Fruit fly (Drosophila melanogaster) whole organism, embryonic: ENCODE data around the gene isoQC.
A peak's percentile ranks its signal among the peaks of the same experiment; 100 is the strongest.

Experiments
- Atf6 ChIP-seq: fragments of 200-800 bp; sonication (Bioruptor generic); IDR thresholded peaks from 2 replicates; pipeline ENCODE4 v1.3.6; 2022; ENCODE audit warnings: missing biosample characterization, missing genetic modification characterization
- BtbVII ChIP-seq: fragments of 200-800 bp; sonication (Bioruptor generic); optimal IDR thresholded peaks from 3 replicates; lab custom pipeline; 2017; ENCODE audit warnings: missing biosample characterization, mild to moderate bottlenecking, missing genetic modification characterization
- CG10959 ChIP-seq: fragments of 200-800 bp; sonication (Bioruptor generic); IDR thresholded peaks from 2 replicates; pipeline ENCODE4 v1.3.6; 2022; ENCODE audit warnings: missing biosample characterization, missing genetic modification characterization
- CG14014 ChIP-seq: fragments of 200-800 bp; sonication (Bioruptor generic); IDR thresholded peaks from 2 replicates; pipeline ENCODE4 v1.3.6; 2022; ENCODE audit warnings: missing biosample characterization, missing genetic modification characterization
- CG15479 ChIP-seq: fragments of 200-800 bp; sonication (Bioruptor generic); optimal IDR thresholded peaks from 3 replicates; lab custom pipeline; 2019; ENCODE audit warnings: missing biosample characterization, mild to moderate bottlenecking, missing genetic modification characterization, moderate library complexity
- CG15514 ChIP-seq: fragments of 200-800 bp; sonication (Bioruptor generic); optimal IDR thresholded peaks from 3 replicates; lab custom pipeline; 2017; ENCODE audit warnings: missing biosample characterization, missing genetic modification characterization, mild to moderate bottlenecking, moderate library complexity, missing genetic modification reagents
- CG16815 ChIP-seq: fragments of 200-800 bp; sonication (Bioruptor generic); optimal IDR thresholded peaks from 3 replicates; lab custom pipeline; 2017; ENCODE audit warnings: missing biosample characterization, mild to moderate bottlenecking, missing genetic modification characterization
- CG17568 ChIP-seq: fragments of 200-800 bp; sonication (Bioruptor generic); optimal IDR thresholded peaks from 2 replicates; lab custom pipeline; 2018; ENCODE audit warnings: missing biosample characterization, mild to moderate bottlenecking, missing genetic modification characterization, moderate library complexity
- CG17829 ChIP-seq: fragments of 200-800 bp; optimal IDR thresholded peaks from 2 replicates; lab custom pipeline; 2019; ENCODE audit warnings: missing biosample characterization, mild to moderate bottlenecking, missing genetic modification characterization, moderate library complexity
- CG2678 ChIP-seq: fragments of 200-800 bp; sonication (Bioruptor generic); optimal IDR thresholded peaks from 3 replicates; lab custom pipeline; 2019; ENCODE audit warnings: missing biosample characterization, mild to moderate bottlenecking, missing genetic modification characterization, moderate library complexity
- CG31388 ChIP-seq: fragments of 200-800 bp; sonication (Bioruptor generic); optimal IDR thresholded peaks from 2 replicates; lab custom pipeline; 2016; ENCODE audit warnings: missing biosample characterization, missing genetic modification characterization
- CG33557 ChIP-seq: fragments of 200-800 bp; sonication (Bioruptor generic); optimal IDR thresholded peaks from 2 replicates; lab custom pipeline; 2019; ENCODE audit warnings: missing biosample characterization, mild to moderate bottlenecking, missing genetic modification characterization, moderate library complexity
- CG34422 ChIP-seq: fragments of 200-800 bp; sonication (Bioruptor generic); IDR thresholded peaks from 3 replicates; pipeline ENCODE4 v1.3.6; 2022; ENCODE audit warnings: missing biosample characterization, missing genetic modification characterization
- CG6272 ChIP-seq: fragments of 200-800 bp; sonication (Bioruptor generic); IDR thresholded peaks from 2 replicates; pipeline ENCODE4 v1.3.6; 2022; ENCODE audit warnings: missing biosample characterization, missing genetic modification characterization
- CG6683 ChIP-seq: fragments of 200-800 bp; sonication (Bioruptor generic); optimal IDR thresholded peaks from 2 replicates; lab custom pipeline; 2017; ENCODE audit warnings: missing biosample characterization, mild to moderate bottlenecking, missing genetic modification characterization, missing genetic modification reagents
- CG7372 ChIP-seq: fragments of 200-800 bp; sonication (Bioruptor generic); IDR thresholded peaks from 2 replicates; pipeline ENCODE4 v1.3.6; 2022; ENCODE audit warnings: missing biosample characterization, missing genetic modification characterization
- CG7745 ChIP-seq: fragments of 200-800 bp; sonication (Bioruptor generic); optimal IDR thresholded peaks from 2 replicates; lab custom pipeline; 2018; ENCODE audit warnings: missing biosample characterization, mild to moderate bottlenecking, missing genetic modification characterization, moderate library complexity
- HLHmδ ChIP-seq: fragments of 200-800 bp; sonication (Bioruptor generic); optimal IDR thresholded peaks from 2 replicates; lab custom pipeline; 2018; ENCODE audit warnings: missing biosample characterization, mild to moderate bottlenecking, missing genetic modification characterization, moderate library complexity
- Hmr ChIP-seq: fragments of 200-800 bp; sonication (Bioruptor generic); optimal IDR thresholded peaks from 3 replicates; lab custom pipeline; 2017; ENCODE audit warnings: mild to moderate bottlenecking, missing biosample characterization, missing genetic modification reagents, missing genetic modification characterization
- Hr39 ChIP-seq: fragments of >200 bp; optimal IDR thresholded peaks from 2 replicates; lab custom pipeline; 2017
- Hr78 ChIP-seq, 2 experiments: fragments of 200-800 bp in 1 of 2; fragments of >200 bp in 1 of 2; sonication (Bioruptor generic) in 1 of 2; optimal IDR thresholded peaks; 2 replicates each; lab custom pipeline; 2017 to 2019; ENCODE audit warnings: missing biosample characterization in 2 of 2, missing genetic modification characterization in 2 of 2, mild to moderate bottlenecking in 1 of 2, moderate library complexity in 1 of 2
- Jarid2 ChIP-seq: fragments of 200-800 bp; sonication (Bioruptor generic); optimal IDR thresholded peaks from 3 replicates; lab custom pipeline; 2017; ENCODE audit warnings: mild to moderate bottlenecking, missing biosample characterization, missing genetic modification reagents, missing genetic modification characterization
- Lim3 ChIP-seq: fragments of 200-800 bp; sonication (Bioruptor generic); IDR thresholded peaks from 2 replicates; pipeline ENCODE4 v1.3.6; 2022; ENCODE audit warnings: missing biosample characterization, missing genetic modification characterization
- Six4 ChIP-seq: fragments of 200-800 bp; sonication (Bioruptor generic); optimal IDR thresholded peaks from 2 replicates; lab custom pipeline; 2016; ENCODE audit warnings: missing biosample characterization, missing genetic modification characterization
- Spps ChIP-seq: fragments of 200-800 bp; sonication (Bioruptor generic); optimal IDR thresholded peaks from 2 replicates; lab custom pipeline; 2018; ENCODE audit warnings: missing biosample characterization, mild to moderate bottlenecking, missing genetic modification characterization
- Ssrp ChIP-seq: fragments of 200-800 bp; sonication (Bioruptor generic); optimal IDR thresholded peaks from 2 replicates; lab custom pipeline; 2018; ENCODE audit warnings: missing biosample characterization, mild to moderate bottlenecking, missing genetic modification characterization, moderate library complexity
- Stat92E ChIP-seq, 3 experiments: fragments of >200 bp in 2 of 3; fragments of 200-800 bp in 1 of 3; sonication (Bioruptor generic) in 1 of 3; optimal IDR thresholded peaks; 2 replicates each; lab custom pipeline; 2017 to 2019; ENCODE audit warnings: missing biosample characterization in 3 of 3, missing genetic modification characterization in 3 of 3, mild to moderate bottlenecking in 1 of 3, moderate library complexity in 1 of 3
- Trl ChIP-seq, 3 experiments: fragments of >200 bp in 2 of 3; fragments of 200-800 bp in 1 of 3; sonication (Bioruptor generic) in 1 of 3; optimal IDR thresholded peaks; 2 replicates in 1 of 3; 3 replicates in 2 of 3; lab custom pipeline; 2016 to 2017; ENCODE audit warnings: missing biosample characterization in 1 of 3, missing genetic modification characterization in 1 of 3
- bab2 ChIP-seq: fragments of 200-800 bp; sonication (Bioruptor generic); optimal IDR thresholded peaks from 2 replicates; lab custom pipeline; 2016; ENCODE audit warnings: missing biosample characterization, missing genetic modification characterization
- gfzf ChIP-seq: fragments of 200-800 bp; sonication (Bioruptor generic); optimal IDR thresholded peaks from 2 replicates; lab custom pipeline; 2016; ENCODE audit warnings: missing biosample characterization, mild to moderate bottlenecking, missing genetic modification characterization, moderate library complexity
- grn ChIP-seq: fragments of 200-800 bp; sonication (Bioruptor generic); optimal IDR thresholded peaks from 3 replicates; lab custom pipeline; 2017; ENCODE audit warnings: missing biosample characterization, missing genetic modification characterization
- gt ChIP-seq: fragments of 200-800 bp; sonication (Bioruptor generic); IDR thresholded peaks from 2 replicates; pipeline ENCODE4 v1.3.6; 2022; ENCODE audit warnings: missing biosample characterization, missing genetic modification characterization
- hb ChIP-seq: fragments of 200-800 bp; sonication (Bioruptor generic); IDR thresholded peaks from 3 replicates; pipeline ENCODE4 v1.3.6; 2022; ENCODE audit warnings: missing biosample characterization, missing genetic modification characterization; ENCODE audit not compliant: partially characterized antibody
- hth ChIP-seq: fragments of >200 bp; optimal IDR thresholded peaks from 2 replicates; lab custom pipeline; 2017; ENCODE audit warnings: inconsistent platforms
- ind ChIP-seq: fragments of 200-800 bp; sonication (Bioruptor generic); optimal IDR thresholded peaks from 3 replicates; lab custom pipeline; 2016; ENCODE audit warnings: missing biosample characterization, missing genetic modification characterization
- kni ChIP-seq: fragments of 200-800 bp; sonication (Bioruptor generic); optimal IDR thresholded peaks from 3 replicates; lab custom pipeline; 2017; ENCODE audit warnings: mild to moderate bottlenecking, missing biosample characterization, missing genetic modification reagents, missing genetic modification characterization
- nau ChIP-seq: fragments of 200-800 bp; sonication (Bioruptor generic); optimal IDR thresholded peaks from 3 replicates; lab custom pipeline; 2017; ENCODE audit warnings: missing biosample characterization, mild to moderate bottlenecking, missing genetic modification characterization, missing genetic modification reagents
- onecut ChIP-seq: fragments of 200-800 bp; sonication (Bioruptor generic); IDR thresholded peaks from 2 replicates; pipeline ENCODE4 v1.3.6; 2022; ENCODE audit warnings: missing biosample characterization, missing genetic modification characterization
- psq ChIP-seq: fragments of 200-800 bp; sonication (Bioruptor generic); optimal IDR thresholded peaks from 2 replicates; lab custom pipeline; 2017; ENCODE audit warnings: missing biosample characterization, missing genetic modification characterization
- sd ChIP-seq: fragments of 200-800 bp; sonication (Bioruptor generic); optimal IDR thresholded peaks from 3 replicates; lab custom pipeline; 2018; ENCODE audit warnings: missing biosample characterization, mild to moderate bottlenecking, missing genetic modification characterization, moderate library complexity
- sens-2 ChIP-seq: fragments of 200-800 bp; sonication (Bioruptor generic); IDR thresholded peaks from 2 replicates; pipeline ENCODE4 v1.3.6; 2022; ENCODE audit warnings: missing biosample characterization, missing genetic modification characterization
- sug ChIP-seq: fragments of 200-800 bp; optimal IDR thresholded peaks from 2 replicates; lab custom pipeline; 2019; ENCODE audit warnings: missing biosample characterization, mild to moderate bottlenecking, missing genetic modification characterization, moderate library complexity
- tio ChIP-seq: fragments of 200-800 bp; sonication (Bioruptor generic); optimal IDR thresholded peaks from 2 replicates; lab custom pipeline; 2017; ENCODE audit warnings: missing biosample characterization, missing genetic modification characterization, inconsistent platforms
- tll ChIP-seq, 2 experiments: fragments of 200-800 bp in 1 of 2; fragments of >200 bp in 1 of 2; sonication (Bioruptor generic) in 1 of 2; optimal IDR thresholded peaks; 2 replicates each; lab custom pipeline; 2017 to 2019; ENCODE audit warnings: missing biosample characterization in 2 of 2, missing genetic modification characterization in 2 of 2, mild to moderate bottlenecking in 1 of 2, moderate library complexity in 1 of 2
- ttk ChIP-seq: fragments of 200-800 bp; sonication (Bioruptor generic); IDR thresholded peaks from 2 replicates; pipeline ENCODE4 v2.1.2; 2022; ENCODE audit warnings: missing biosample characterization, missing genetic modification characterization
- unpg ChIP-seq: fragments of 200-800 bp; sonication (Bioruptor generic); optimal IDR thresholded peaks from 3 replicates; lab custom pipeline; 2018; ENCODE audit warnings: missing biosample characterization, mild to moderate bottlenecking, missing genetic modification characterization, moderate library complexity
- wek ChIP-seq: fragments of 200-800 bp; sonication (Bioruptor generic); optimal IDR thresholded peaks from 3 replicates; lab custom pipeline; 2018; ENCODE audit warnings: missing biosample characterization, mild to moderate bottlenecking, missing genetic modification characterization, moderate library complexity
- yki ChIP-seq: fragments of >200 bp; optimal IDR thresholded peaks from 3 replicates; lab custom pipeline; 2018

isoQC gene

DNA sequence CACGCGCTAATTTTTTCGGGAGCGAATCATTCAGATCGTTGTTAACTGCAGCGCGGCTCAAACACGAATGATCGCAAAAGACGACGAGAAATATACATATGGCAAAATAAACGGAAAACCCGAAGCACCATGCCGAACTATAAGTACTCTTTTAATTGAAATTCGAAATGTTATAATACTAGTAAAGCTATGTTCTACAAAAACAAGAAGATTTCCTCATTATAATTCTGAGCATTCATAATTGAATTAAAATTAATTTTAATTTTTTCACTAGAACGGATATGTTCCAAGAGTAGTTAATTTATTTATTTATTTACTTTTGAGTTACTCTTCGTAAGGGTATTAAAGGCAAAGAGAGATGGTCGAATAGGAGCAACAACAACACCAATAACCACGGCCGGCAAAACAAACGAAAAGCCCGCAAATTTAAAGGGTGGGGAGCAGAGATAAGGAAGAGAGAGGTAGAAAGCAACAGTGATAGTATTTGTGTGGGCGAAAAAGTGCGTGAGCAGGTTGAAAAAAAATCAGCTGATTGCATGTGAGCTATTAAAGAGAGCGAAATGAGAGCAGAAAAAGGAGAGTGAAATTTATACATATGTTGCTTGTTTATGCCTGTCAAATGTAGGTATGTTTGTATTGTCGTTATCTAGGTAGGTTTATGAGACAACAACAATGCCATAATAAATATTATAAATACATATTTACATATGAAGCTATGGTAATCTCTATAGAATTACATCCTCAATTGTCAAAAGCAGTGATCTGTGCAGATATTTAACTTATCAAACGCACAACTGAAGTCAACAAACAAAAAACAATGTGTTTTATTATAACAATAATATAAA, 19.4 kb downstream of the isoQC start (continued):
- peak; percentile 39 for TF ChIP-seq kni (GFP tag; lab: Kevin White, UChicago)
- peak; percentile 49 for TF ChIP-seq sug (tag; lab: Kevin White, UChicago)
- TF ChIP-seq unpg, result peak; percentile 83
- peak; percentile 30 for TF ChIP-seq CG33557 (GFP tag; lab: Kevin White, UChicago)
- peak; percentile 6 for TF ChIP-seq wek (GFP tag; lab: Kevin White, UChicago)
- 0 out of 2 replicates have a peak, but pooled peaks have one; percentile 20 for TF ChIP-seq sens-2 (GFP tag; lab: Robert Waterston, UW)
- no peak for TF ChIP-seq HLHmδ (GFP tag; lab: Kevin White, UChicago)
- TF ChIP-seq gfzf, result no peak
- no peak; the same call in 1 of the 2 replicates for TF ChIP-seq Lim3 (GFP tag; lab: Robert Waterston, UW)
- TF ChIP-seq CG15514 (GFP tag; lab: Kevin White, UChicago), result peak; percentile 56
- TF ChIP-seq CG7372 (GFP tag; lab: Robert Waterston, UW), result peak; percentile 55
- TF ChIP-seq hb (GFP tag; lab: Robert Waterston, UW), result no peak
- TF ChIP-seq Jarid2 (GFP tag; lab: Kevin White, UChicago), result peak; percentile 64
- peak; percentile 85 for TF ChIP-seq CG2678 (tag; lab: Kevin White, UChicago)
- TF ChIP-seq ttk (GFP tag; lab: Robert Waterston, UW), result peak; percentile 72; the same call in 1 of the 2 replicates
- no peak for TF ChIP-seq yki (lab: Kevin White, UChicago)
- peak; percentile 17 for TF ChIP-seq Spps (tag; lab: Kevin White, UChicago)
- TF ChIP-seq Six4, result peak; percentile 44
- TF ChIP-seq bab2 (GFP tag; lab: Kevin White, UChicago), result peak; percentile 55
- peak; percentile 57 for TF ChIP-seq CG17568 (GFP tag; lab: Kevin White, UChicago)
- peak; percentile 88 for TF ChIP-seq Atf6 (GFP tag; lab: Robert Waterston, UW)
- TF ChIP-seq BtbVII, result peak; percentile 48
- no peak for TF ChIP-seq Stat92E (GFP tag; optimal IDR thresholded peaks at IDR 0.05; lab: Kevin White, UChicago)
- TF ChIP-seq psq (GFP tag; lab: Kevin White, UChicago), result peak; percentile 39
- peak; percentile 24 for TF ChIP-seq CG31388 (GFP tag; lab: Kevin White, UChicago)
- no peak for TF ChIP-seq tll (GFP tag; optimal IDR thresholded peaks at IDR 0.05; lab: Kevin White, UChicago)
- TF ChIP-seq CG17829, result peak; percentile 70
- no peak for TF ChIP-seq CG7745 (tag; lab: Kevin White, UChicago)
- TF ChIP-seq gt, result no peak
- no peak for TF ChIP-seq CG10959 (GFP tag; lab: Robert Waterston, UW)
- TF ChIP-seq CG14014, result peak; percentile 76
- TF ChIP-seq sd (tag; lab: Kevin White, UChicago), result peak; percentile 19
- peak; percentile 56 for TF ChIP-seq Ssrp (tag; lab: Kevin White, UChicago)
- peak in 1 of 2 experiments; percentile 44 for TF ChIP-seq Hr78 (GFP tag; optimal IDR thresholded peaks at IDR 0.05; lab: Kevin White, UChicago)
- TF ChIP-seq grn (GFP tag; lab: Kevin White, UChicago), result no peak
- TF ChIP-seq hth (lab: Kevin White, UChicago), result no peak
- peak; percentile 53 for TF ChIP-seq tio (GFP tag; lab: Kevin White, UChicago)
- no peak for TF ChIP-seq CG6272 (GFP tag; lab: Robert Waterston, UW)
- peak; percentile 53 for TF ChIP-seq nau
- TF ChIP-seq Hmr, result peak; percentile 85
- peak; percentile 43 for TF ChIP-seq onecut (GFP tag; lab: Robert Waterston, UW)
- peak; percentile 37 for TF ChIP-seq CG6683
- TF ChIP-seq CG16815 (GFP tag; lab: Kevin White, UChicago), result peak; percentile 32
- peak; percentile 56 to 84 for TF ChIP-seq Trl (optimal IDR thresholded peaks at IDR 0.05; lab: Kevin White, UChicago)
- no peak for TF ChIP-seq Trl (GFP tag; optimal IDR thresholded peaks at IDR 0.05; lab: Kevin White, UChicago)
- peak; percentile 85; the same call in 2 of the 3 replicates for TF ChIP-seq CG34422 (GFP tag; lab: Robert Waterston, UW)
- peak; percentile 67 for TF ChIP-seq ind (GFP tag; lab: Kevin White, UChicago)
- TF ChIP-seq CG15479 (GFP tag; lab: Kevin White, UChicago), result peak; percentile 69
- no peak for TF ChIP-seq Hr39
